Worm (Caenorhabditis elegans) whole organism, L1 larva: ENCODE measurements around the gene msp-40.

Experiments
- C04F5.9 ChIP-seq: sonication (generic microtip); optimal IDR thresholded peaks from 2 replicates; lab custom pipeline; 2016; ENCODE audit warnings: missing genetic modification characterization, missing compliant biosample characterization
- C16A3.4 ChIP-seq: fragments of 150-350 bp; optimal IDR thresholded peaks from 2 replicates; lab custom pipeline; 2014; ENCODE audit warnings: missing biosample characterization, missing genetic modification characterization
- Y116A8C.19 ChIP-seq: sonication (generic microtip); optimal IDR thresholded peaks from 2 replicates; lab custom pipeline; 2016; ENCODE audit warnings: missing compliant biosample characterization, missing genetic modification characterization, borderline replicate concordance
- alr-1 ChIP-seq: fragments of 200-800 bp; sonication (Bioruptor generic); optimal IDR thresholded peaks from 2 replicates; lab custom pipeline; 2018; ENCODE audit warnings: borderline replicate concordance, mild to moderate bottlenecking, missing genetic modification characterization, missing compliant biosample characterization
- aly-2 ChIP-seq: fragments of 150-350 bp; optimal IDR thresholded peaks from 2 replicates; lab custom pipeline; 2014; ENCODE audit warnings: missing biosample characterization, missing genetic modification characterization
- ama-1 ChIP-seq: fragments of 150-350 bp; optimal IDR thresholded peaks from 2 replicates; lab custom pipeline; 2014
- ceh-63 ChIP-seq: fragments of 200-800 bp; sonication (Bioruptor generic); optimal IDR thresholded peaks from 2 replicates; lab custom pipeline; 2018; ENCODE audit warnings: mild to moderate bottlenecking, missing genetic modification characterization, missing compliant biosample characterization
- ceh-82 ChIP-seq, 3 experiments: fragments of 150-350 bp in 1 of 3; sonication (generic microtip) in 2 of 3; optimal IDR thresholded peaks; 2 replicates each; lab custom pipeline; 2014 to 2017; ENCODE audit warnings: missing biosample characterization in 3 of 3, missing genetic modification characterization in 3 of 3
- ceh-88 ChIP-seq: fragments of 200-800 bp; sonication (Bioruptor generic); IDR thresholded peaks from 2 replicates; pipeline ENCODE4 v1.3.6; 2022; ENCODE audit warnings: missing genetic modification characterization, missing compliant biosample characterization
- ceh-90 ChIP-seq: sonication (generic microtip); optimal IDR thresholded peaks from 2 replicates; lab custom pipeline; 2016; ENCODE audit warnings: missing genetic modification characterization, missing compliant biosample characterization
- ces-1 ChIP-seq: fragments of 150-350 bp; optimal IDR thresholded peaks from 2 replicates; lab custom pipeline; 2014; ENCODE audit warnings: missing biosample characterization, missing genetic modification reagents, missing genetic modification characterization
- dpl-1 ChIP-seq, 3 experiments: fragments of 150-350 bp in 2 of 3; sonication (generic microtip) in 1 of 3; optimal IDR thresholded peaks; 2 replicates each; lab custom pipeline; 2014 to 2017; ENCODE audit warnings: missing biosample characterization in 3 of 3, missing genetic modification characterization in 3 of 3, missing genetic modification reagents in 3 of 3
- dsc-1 ChIP-seq: sonication (generic microtip); optimal IDR thresholded peaks from 2 replicates; lab custom pipeline; 2016; ENCODE audit warnings: mild to moderate bottlenecking, missing genetic modification characterization, missing compliant biosample characterization
- efl-1 ChIP-seq, 4 experiments: fragments of 150-350 bp; optimal IDR thresholded peaks in 3 of 4; peaks in 1 of 4; 1 replicate in 1 of 4; 2 replicates in 3 of 4; lab custom pipeline; 2014; ENCODE audit warnings: missing biosample characterization in 2 of 4, missing genetic modification characterization in 2 of 4, missing genetic modification reagents in 2 of 4
- egl-13 ChIP-seq: sonication (generic microtip); optimal IDR thresholded peaks from 2 replicates; lab custom pipeline; 2016; ENCODE audit warnings: missing genotype, missing genetic modification reagents, missing genetic modification characterization, missing compliant biosample characterization
- elt-2 ChIP-seq: sonication (generic microtip); optimal IDR thresholded peaks from 2 replicates; lab custom pipeline; 2016; ENCODE audit warnings: missing genetic modification characterization, mild to moderate bottlenecking, inconsistent platforms, missing compliant biosample characterization, missing genetic modification reagents
- elt-3 ChIP-seq, 6 experiments: fragments of 150-350 bp in 1 of 6; sonication (generic microtip); optimal IDR thresholded peaks; 2 replicates each; lab custom pipeline; 2017 to 2018; ENCODE audit warnings: missing biosample characterization in 6 of 6, missing genetic modification characterization in 6 of 6, inconsistent platforms in 1 of 6
- ets-5 ChIP-seq: fragments of 200-800 bp; sonication (Bioruptor generic); IDR thresholded peaks from 2 replicates; pipeline ENCODE4 v1.3.6; 2022; ENCODE audit warnings: missing genetic modification characterization, missing compliant biosample characterization
- fkh-10 ChIP-seq: sonication (generic microtip); optimal IDR thresholded peaks from 2 replicates; lab custom pipeline; 2017; ENCODE audit warnings: missing biosample characterization, missing genetic modification reagents, missing genetic modification characterization
- fkh-4 ChIP-seq: sonication (generic microtip); optimal IDR thresholded peaks from 2 replicates; lab custom pipeline; 2016; ENCODE audit warnings: missing compliant biosample characterization, missing genetic modification characterization, borderline replicate concordance
- fkh-8 ChIP-seq: sonication (generic microtip); optimal IDR thresholded peaks from 2 replicates; lab custom pipeline; 2016; ENCODE audit warnings: mild to moderate bottlenecking, missing genetic modification characterization, missing compliant biosample characterization
- fos-1 ChIP-seq: fragments of 150-350 bp; optimal IDR thresholded peaks from 2 replicates; lab custom pipeline; 2014; ENCODE audit warnings: missing biosample characterization, missing genetic modification characterization
- grh-1 ChIP-seq: fragments of 200-800 bp; sonication (Bioruptor generic); IDR thresholded peaks from 2 replicates; pipeline ENCODE4 v1.3.6; 2022; ENCODE audit warnings: missing genetic modification reagents, missing genetic modification characterization, missing compliant biosample characterization
- hlh-4 ChIP-seq: sonication (generic microtip); optimal IDR thresholded peaks from 2 replicates; lab custom pipeline; 2016; ENCODE audit warnings: mild to moderate bottlenecking, missing genetic modification characterization, missing compliant biosample characterization
- isw-1 ChIP-seq: fragments of 200-800 bp; sonication (Bioruptor generic); IDR thresholded peaks from 2 replicates; pipeline ENCODE4 v1.3.6; 2022; ENCODE audit warnings: missing genetic modification characterization, missing compliant biosample characterization
- lin-13 ChIP-seq: fragments of 150-350 bp; optimal IDR thresholded peaks from 2 replicates; lab custom pipeline; 2014; ENCODE audit warnings: missing biosample characterization, missing genetic modification reagents, missing genetic modification characterization
- lin-14 ChIP-seq: fragments of 200-800 bp; sonication (Bioruptor generic); optimal IDR thresholded peaks from 2 replicates; lab custom pipeline; 2018; ENCODE audit warnings: mild to moderate bottlenecking, missing genetic modification characterization, moderate library complexity, missing compliant biosample characterization
- lin-15B ChIP-seq: fragments of 150-350 bp; sonication (generic microtip); optimal IDR thresholded peaks from 3 replicates; lab custom pipeline; 2014; ENCODE audit warnings: missing biosample characterization, missing genetic modification characterization
- lin-35 ChIP-seq, 2 experiments: fragments of 150-350 bp; optimal IDR thresholded peaks; 2 replicates each; lab custom pipeline; 2014; ENCODE audit warnings: missing biosample characterization in 2 of 2, missing genetic modification characterization in 2 of 2, missing genetic modification reagents in 2 of 2
- lin-39 ChIP-seq: fragments of 150-350 bp; optimal IDR thresholded peaks from 2 replicates; lab custom pipeline; 2014; ENCODE audit warnings: missing biosample characterization, missing genetic modification reagents, missing genetic modification characterization
- lir-3 ChIP-seq: sonication (generic microtip); optimal IDR thresholded peaks from 2 replicates; lab custom pipeline; 2016; ENCODE audit warnings: mild to moderate bottlenecking, missing genetic modification characterization, moderate library complexity, missing compliant biosample characterization; ENCODE audit not compliant: poor library complexity
- lsy-2 ChIP-seq, 2 experiments: fragments of 150-350 bp; optimal IDR thresholded peaks; 2 replicates each; lab custom pipeline; 2014; ENCODE audit warnings: missing biosample characterization in 2 of 2, missing genetic modification characterization in 2 of 2
- mdl-1 ChIP-seq, 2 experiments: fragments of 150-350 bp; optimal IDR thresholded peaks; 2 replicates each; lab custom pipeline; 2014 to 2017; ENCODE audit warnings: missing biosample characterization in 2 of 2, missing genetic modification characterization in 2 of 2, inconsistent platforms in 1 of 2
- mep-1 ChIP-seq: fragments of 150-350 bp; optimal IDR thresholded peaks from 2 replicates; lab custom pipeline; 2014; ENCODE audit warnings: missing biosample characterization, missing genetic modification characterization
- nhr-19 ChIP-seq: fragments of 200-800 bp; sonication (Bioruptor generic); conservative IDR thresholded peaks from 2 replicates; pipeline ENCODE4 v1.3.6; 2022; ENCODE audit warnings: missing genetic modification characterization, missing compliant biosample characterization
- nhr-237 ChIP-seq: fragments of 150-350 bp; optimal IDR thresholded peaks from 2 replicates; lab custom pipeline; 2014; ENCODE audit warnings: missing biosample characterization, missing genetic modification characterization
- nhr-47 ChIP-seq: sonication (generic microtip); optimal IDR thresholded peaks from 2 replicates; lab custom pipeline; 2016; ENCODE audit warnings: mild to moderate bottlenecking, missing genetic modification characterization, moderate library complexity, missing compliant biosample characterization
- nhr-71 ChIP-seq: sonication (generic microtip); optimal IDR thresholded peaks from 2 replicates; lab custom pipeline; 2016; ENCODE audit warnings: mild to moderate bottlenecking, missing genetic modification characterization, moderate library complexity, missing compliant biosample characterization
- nhr-85 ChIP-seq: sonication (generic microtip); peaks from one replicate; lab custom pipeline; 2016; ENCODE audit warnings: missing genetic modification characterization, inconsistent platforms, missing compliant biosample characterization
- nhr-90 ChIP-seq: sonication (generic microtip); optimal IDR thresholded peaks from 2 replicates; lab custom pipeline; 2016; ENCODE audit warnings: mild to moderate bottlenecking, missing genetic modification characterization, missing compliant biosample characterization; ENCODE audit not compliant: poor library complexity
- pag-3 ChIP-seq: sonication (generic microtip); optimal IDR thresholded peaks from 2 replicates; lab custom pipeline; 2017; ENCODE audit warnings: missing genetic modification characterization, mild to moderate bottlenecking, missing compliant biosample characterization, antibody characterized with exemption, borderline replicate concordance; ENCODE audit not compliant: insufficient read depth
- pax-3 ChIP-seq: fragments of 200-800 bp; sonication (Bioruptor generic); optimal IDR thresholded peaks from 2 replicates; lab custom pipeline; 2018; ENCODE audit warnings: mild to moderate bottlenecking, missing genetic modification characterization, moderate library complexity, missing compliant biosample characterization
- pqm-1 ChIP-seq: sonication (generic microtip); optimal IDR thresholded peaks from 3 replicates; lab custom pipeline; 2017; ENCODE audit warnings: missing biosample characterization, missing genetic modification characterization
- snpc-4 ChIP-seq: fragments of 150-350 bp; optimal IDR thresholded peaks from 2 replicates; lab custom pipeline; 2014; ENCODE audit warnings: missing biosample characterization, missing genetic modification characterization
- sptf-1 ChIP-seq: fragments of 150-350 bp; optimal IDR thresholded peaks from 2 replicates; lab custom pipeline; 2014; ENCODE audit warnings: missing biosample characterization, missing genetic modification characterization
- sup-37 ChIP-seq: fragments of 200-800 bp; sonication (Bioruptor generic); optimal IDR thresholded peaks from 2 replicates; lab custom pipeline; 2018; ENCODE audit warnings: mild to moderate bottlenecking, missing genetic modification characterization, missing compliant biosample characterization
- swsn-7 ChIP-seq: sonication (generic microtip); optimal IDR thresholded peaks from 2 replicates; lab custom pipeline; 2016; ENCODE audit warnings: missing genetic modification characterization, missing compliant biosample characterization
- tbx-2 ChIP-seq: sonication (generic microtip); optimal IDR thresholded peaks from 2 replicates; lab custom pipeline; 2016; ENCODE audit warnings: missing genetic modification characterization, missing compliant biosample characterization
- tlp-1 ChIP-seq: fragments of 150-350 bp; optimal IDR thresholded peaks from 2 replicates; lab custom pipeline; 2014; ENCODE audit warnings: missing biosample characterization, missing genetic modification characterization
- unc-30 ChIP-seq: sonication (generic microtip); optimal IDR thresholded peaks from 2 replicates; lab custom pipeline; 2017; ENCODE audit warnings: missing biosample characterization, missing genetic modification characterization
- unc-98 ChIP-seq: fragments of 200-800 bp; sonication (Bioruptor generic); IDR thresholded peaks from 2 replicates; pipeline ENCODE4 v1.3.6; 2022; ENCODE audit warnings: missing genetic modification characterization, missing compliant biosample characterization
- zag-1 ChIP-seq: fragments of 150-350 bp; optimal IDR thresholded peaks from 2 replicates; lab custom pipeline; 2014; ENCODE audit warnings: missing biosample characterization, missing genetic modification characterization

Gene msp-40

ce11 chrII:4791272-4791671 is 33.9 kb upstream of the msp-40 start, which contains the start of gene F26G1.1:
TSS of gene F26G1.1 (plus strand) at chrII:4791618.
- TF ChIP-seq pqm-1 (tag; lab: Kevin White, UChicago) (no peak), ceh-88 (peak; percentile 35; the same call in 1 of the 2 replicates), aly-2 (tag; lab: Kevin White, UChicago) (no peak), tlp-1 (tag; lab: Kevin White, UChicago) (no peak), efl-1 (optimal IDR thresholded peaks at IDR 0.05; lab: Kevin White, UChicago) (peak; percentile 59 to 92), efl-1 (GFP tag; optimal IDR thresholded peaks at IDR 0.05 in 1 of 2; lab: Kevin White, UChicago) (peak; percentile 93 to 99), alr-1 (tag; lab: Kevin White, UChicago) (no peak), pax-3 (tag; lab: Kevin White, UChicago) (peak; percentile 90), fkh-4 (peak; percentile 94), fos-1 (peak; percentile 18), lin-13 (GFP tag; lab: Kevin White, UChicago) (peak; percentile 2), tbx-2 (tag; lab: Kevin White, UChicago) (peak; percentile 89), hlh-4 (peak; percentile 79), mdl-1 (tag; optimal IDR thresholded peaks at IDR 0.05; lab: Kevin White, UChicago) (peak in 1 of 2 experiments; percentile 50), C04F5.9 (peak; percentile 74), nhr-90 (tag; lab: Kevin White, UChicago) (peak; percentile 93), nhr-237 (tag; lab: Kevin White, UChicago) (no peak), ceh-82 (tag; optimal IDR thresholded peaks at IDR 0.05; lab: Kevin White, UChicago) (peak; percentile 29 to 53 (median 49)), ets-5 (no peak), zag-1 (tag; lab: Kevin White, UChicago) (no peak), dsc-1 (tag; lab: Kevin White, UChicago) (peak; percentile 90), ceh-63 (GFP tag; lab: Kevin White, UChicago) (no peak), ama-1 (no peak), lsy-2 (tag; optimal IDR thresholded peaks at IDR 0.05; lab: Kevin White, UChicago) (peak; percentile 67 to 74), ces-1 (GFP tag; lab: Kevin White, UChicago) (no peak), sptf-1 (no peak), sup-37 (GFP tag; lab: Kevin White, UChicago) (peak; percentile 61), dpl-1 (GFP tag; optimal IDR thresholded peaks at IDR 0.05; lab: Kevin White, UChicago) (peak; percentile 84 to 93 (median 92)), lin-15B (no peak), isw-1 (GFP tag; lab: Robert Waterston, UW) (peak; percentile 72), nhr-47 (peak; percentile 89), snpc-4 (tag; lab: Kevin White, UChicago) (peak; percentile 30), lir-3 (tag; lab: Kevin White, UChicago) (peak; percentile 95), egl-13 (peak; percentile 92), unc-30 (tag; lab: Kevin White, UChicago) (no peak), fkh-10 (GFP tag; lab: Kevin White, UChicago) (no peak), ceh-90 (tag; lab: Kevin White, UChicago) (peak; percentile 98), pag-3 (no peak), swsn-7 (tag; lab: Kevin White, UChicago) (peak; percentile 78), lin-14 (GFP tag; lab: Kevin White, UChicago) (peak; percentile 65), nhr-71 (tag; lab: Kevin White, UChicago) (peak; percentile 85), unc-98 (GFP tag; lab: Robert Waterston, UW) (peak; percentile 82), mep-1 (no peak), elt-2 (tag; lab: Kevin White, UChicago) (peak; percentile 92), C16A3.4 (tag; lab: Kevin White, UChicago) (peak; percentile 12), elt-3 (tag; optimal IDR thresholded peaks at IDR 0.05; lab: Kevin White, UChicago) (no peak), nhr-19 (GFP tag; lab: Robert Waterston, UW) (peak; percentile 80), lin-39 (tag; lab: Kevin White, UChicago) (peak; percentile 47), nhr-85 (tag; lab: Kevin White, UChicago) (peak; percentile 90), lin-35 (GFP tag; optimal IDR thresholded peaks at IDR 0.05; lab: Kevin White, UChicago) (peak; percentile 90 to 95), fkh-8 (tag; lab: Kevin White, UChicago) (peak; percentile 64), grh-1 (GFP tag; lab: Robert Waterston, UW) (peak; percentile 79), Y116A8C.19 (tag; lab: Kevin White, UChicago) (peak; percentile 64)
